Worm (Caenorhabditis elegans) whole organism, L4/young adult: ENCODE data around the gene F44D12.19.
A peak's percentile ranks its signal among the peaks of the same experiment; 100 is the strongest.

ENCODE experiments used
- W03F9.2 ChIP-seq: fragments of 150-350 bp; optimal IDR thresholded peaks from 2 replicates; lab custom pipeline; 2014; ENCODE audit warnings: missing biosample characterization, missing genetic modification characterization
- dao-5 ChIP-seq: sonication (generic microtip); optimal IDR thresholded peaks from 2 replicates; lab custom pipeline; 2016; ENCODE audit warnings: missing genotype, missing genetic modification characterization, moderate library complexity, missing compliant biosample characterization

DNA sequence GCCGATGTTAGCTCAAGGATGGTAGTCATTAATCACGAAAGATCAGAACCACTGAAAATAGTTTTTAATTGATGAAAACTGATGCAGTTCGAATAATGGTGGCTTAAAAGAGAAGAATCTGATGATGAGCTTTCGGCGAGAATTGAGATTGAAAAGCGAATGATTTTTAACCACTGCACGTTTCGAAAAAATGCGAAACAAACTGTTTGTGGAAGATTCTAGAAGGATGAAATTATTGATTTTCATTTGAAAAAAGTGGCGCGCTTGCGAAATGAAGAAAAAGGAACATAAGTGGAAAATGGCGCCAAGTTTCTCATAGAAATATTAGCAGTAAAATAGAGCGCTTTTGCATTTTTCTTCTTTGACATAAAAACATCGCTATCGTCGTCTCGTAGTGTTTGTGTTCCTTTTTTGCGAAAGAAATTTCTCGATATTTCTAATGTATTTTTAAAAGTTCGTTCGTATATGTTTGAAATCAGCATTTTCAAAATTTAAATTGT, 26.4 kb upstream of the F44D12.19 start, which contains the start of gene uba-1:
- TF ChIP-seq W03F9.2: peak; percentile 34
- TF ChIP-seq dao-5: no peak
